In the genomic region with DNA sequence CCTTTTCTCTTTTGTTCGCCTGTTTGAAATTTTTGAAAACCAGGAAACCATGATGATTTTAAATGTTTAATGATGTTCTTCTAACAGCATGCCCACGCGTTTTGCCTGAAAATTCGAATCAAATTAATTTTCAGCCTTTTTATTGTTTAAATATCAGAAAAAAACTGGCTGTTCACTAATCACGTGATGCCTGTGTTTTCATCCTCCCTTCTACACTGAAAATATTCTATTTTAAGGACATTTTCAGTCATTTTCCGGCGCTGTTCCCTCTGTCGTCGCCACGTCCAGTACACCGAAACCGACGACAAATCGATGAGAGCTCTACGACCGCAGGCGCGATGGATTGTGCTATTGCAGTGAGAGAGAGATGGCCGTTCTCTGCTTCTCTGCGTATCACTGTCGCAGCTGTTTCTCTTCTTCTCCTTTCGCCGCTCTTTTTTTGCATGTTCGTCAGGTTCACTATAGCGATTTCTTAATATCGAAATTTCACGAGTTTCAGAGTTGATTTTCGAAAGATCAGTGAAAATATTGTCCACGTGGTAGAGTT, we compare ENCODE assay signal across 2 worm cellular contexts.
TF ChIP-seq lines count a peak whose summit lies in the region.

Gene F48E8.8, minus strand, starts transcription at position 51 of the 547 bp plus-strand sequence.

TF ChIP-seq in whole organism, L1 larva, 84 proteins besides CTCF, POLR2A, EP300 and RAD21 (continued from another document):
- peak; percentile 35 for TF ChIP-seq unc-130 (tag; optimal IDR thresholded peaks at IDR 0.05; lab: Kevin White, UChicago)
- no peak for TF ChIP-seq sup-37 (GFP tag; optimal IDR thresholded peaks at IDR 0.05; lab: Kevin White, UChicago)
- no peak for TF ChIP-seq alr-1 (tag; optimal IDR thresholded peaks at IDR 0.05; lab: Kevin White, UChicago; ENCODE audit: borderline replicate concordance)
- TF ChIP-seq aly-2 (tag; optimal IDR thresholded peaks at IDR 0.05; lab: Kevin White, UChicago) = no peak
- no peak for TF ChIP-seq blmp-1 (tag; optimal IDR thresholded peaks at IDR 0.05; lab: Kevin White, UChicago)
- TF ChIP-seq isw-1 (GFP tag; IDR thresholded peaks at IDR 0.05; lab: Robert Waterston, UW) = peak; percentile 33
- TF ChIP-seq lin-39 (tag; optimal IDR thresholded peaks at IDR 0.05; lab: Kevin White, UChicago) = no peak
- peak; percentile 56 for TF ChIP-seq swsn-7 (tag; optimal IDR thresholded peaks at IDR 0.05; lab: Kevin White, UChicago)
- peak; percentile 55 for TF ChIP-seq skn-1 (tag; optimal IDR thresholded peaks at IDR 0.05; lab: Kevin White, UChicago)
- TF ChIP-seq nhr-85 (tag; lab: Kevin White, UChicago) = peak; percentile 70
- peak; percentile 46 for TF ChIP-seq dsc-1 (tag; optimal IDR thresholded peaks at IDR 0.05; lab: Kevin White, UChicago)
- TF ChIP-seq jun-1 (tag; optimal IDR thresholded peaks at IDR 0.05; lab: Kevin White, UChicago) = peak; percentile 3
- TF ChIP-seq xbp-1 (tag; optimal IDR thresholded peaks at IDR 0.05; lab: Kevin White, UChicago) = peak; percentile 32
- TF ChIP-seq irx-1 (tag; optimal IDR thresholded peaks at IDR 0.05; lab: Kevin White, UChicago) = no peak
- TF ChIP-seq lin-15B (tag; optimal IDR thresholded peaks at IDR 0.05; lab: Kevin White, UChicago) = peak; percentile 19
- TF ChIP-seq ztf-11 (tag; optimal IDR thresholded peaks at IDR 0.05; lab: Kevin White, UChicago) = no peak
- TF ChIP-seq lin-35 (GFP tag; optimal IDR thresholded peaks at IDR 0.05; lab: Kevin White, UChicago) = peak; percentile 65 to 69
- TF ChIP-seq sox-4 (tag; optimal IDR thresholded peaks at IDR 0.05; lab: Kevin White, UChicago) = no peak
- no peak for TF ChIP-seq fos-1 (tag; optimal IDR thresholded peaks at IDR 0.05; lab: Kevin White, UChicago)
- peak; percentile 79 for TF ChIP-seq F16B12.6 (tag; optimal IDR thresholded peaks at IDR 0.05; lab: Kevin White, UChicago)
- no peak for TF ChIP-seq nhr-84 (tag; optimal IDR thresholded peaks at IDR 0.05; lab: Kevin White, UChicago)
- no peak for TF ChIP-seq zag-1 (tag; optimal IDR thresholded peaks at IDR 0.05; lab: Kevin White, UChicago)
- peak; percentile 74 for TF ChIP-seq nhr-71 (tag; optimal IDR thresholded peaks at IDR 0.05; lab: Kevin White, UChicago)
- no peak for TF ChIP-seq ceh-63 (GFP tag; optimal IDR thresholded peaks at IDR 0.05; lab: Kevin White, UChicago)
- TF ChIP-seq mef-2 (tag; optimal IDR thresholded peaks at IDR 0.05; lab: Kevin White, UChicago) = no peak
- peak; percentile 73 to 85 for TF ChIP-seq lsy-2 (tag; optimal IDR thresholded peaks at IDR 0.05; lab: Kevin White, UChicago)
- TF ChIP-seq ets-5 (GFP tag; IDR thresholded peaks at IDR 0.05; lab: Robert Waterston, UW) = no peak
- TF ChIP-seq tbx-2 (tag; optimal IDR thresholded peaks at IDR 0.05; lab: Kevin White, UChicago) = peak; percentile 81
- TF ChIP-seq ztf-4 (tag; optimal IDR thresholded peaks at IDR 0.05; lab: Kevin White, UChicago) = no peak
- TF ChIP-seq rnt-1 (tag; optimal IDR thresholded peaks at IDR 0.05; lab: Kevin White, UChicago) = peak; percentile 83
- TF ChIP-seq aha-1 (tag; optimal IDR thresholded peaks at IDR 0.05; lab: Kevin White, UChicago) = no peak
- TF ChIP-seq dpl-1 (GFP tag; optimal IDR thresholded peaks at IDR 0.05; lab: Kevin White, UChicago) = peak; percentile 34 to 63 (median 62)
- peak; percentile 80 for TF ChIP-seq lin-14 (GFP tag; optimal IDR thresholded peaks at IDR 0.05; lab: Kevin White, UChicago)
- peak; percentile 69 for TF ChIP-seq nhr-47 (tag; optimal IDR thresholded peaks at IDR 0.05; lab: Kevin White, UChicago)
- TF ChIP-seq snpc-4 (tag; optimal IDR thresholded peaks at IDR 0.05; lab: Kevin White, UChicago) = no peak

TF ChIP-seq in whole organism, L3 larva, 47 proteins besides CTCF, POLR2A, EP300 and RAD21 (continued from another document):
- TF ChIP-seq zag-1 (tag; optimal IDR thresholded peaks at IDR 0.05; lab: Kevin White, UChicago) = no peak
- no peak for TF ChIP-seq nhr-11 (tag; optimal IDR thresholded peaks at IDR 0.05; lab: Kevin White, UChicago)
- TF ChIP-seq unc-39 (tag; optimal IDR thresholded peaks at IDR 0.05; lab: Kevin White, UChicago) = no peak
- no peak for TF ChIP-seq fos-1 (tag; optimal IDR thresholded peaks at IDR 0.05; lab: Kevin White, UChicago)
- TF ChIP-seq ceh-28 (tag; optimal IDR thresholded peaks at IDR 0.05; lab: Kevin White, UChicago) = peak; percentile 43
- TF ChIP-seq hmg-11 (tag; optimal IDR thresholded peaks at IDR 0.05; lab: Kevin White, UChicago) = peak; percentile 79
- TF ChIP-seq lsy-12 (tag; optimal IDR thresholded peaks at IDR 0.05; lab: Kevin White, UChicago) = no peak
- TF ChIP-seq sea-2 (GFP tag; optimal IDR thresholded peaks at IDR 0.05; lab: Kevin White, UChicago) = no peak
- TF ChIP-seq ama-1 (optimal IDR thresholded peaks at IDR 0.05; lab: Kevin White, UChicago) = no peak
- TF ChIP-seq nfya-1 (tag; optimal IDR thresholded peaks at IDR 0.05; lab: Kevin White, UChicago; ENCODE audit: insufficient read depth) = peak; percentile 80
- TF ChIP-seq unc-62 (GFP tag; optimal IDR thresholded peaks at IDR 0.05; lab: Kevin White, UChicago) = no peak
- TF ChIP-seq snpc-4 (tag; optimal IDR thresholded peaks at IDR 0.05; lab: Kevin White, UChicago) = no peak
- no peak for TF ChIP-seq elt-1 (tag; optimal IDR thresholded peaks at IDR 0.05; lab: Kevin White, UChicago)
- TF ChIP-seq ceh-16 (tag; optimal IDR thresholded peaks at IDR 0.05; lab: Kevin White, UChicago) = no peak
- TF ChIP-seq egl-27 (tag; optimal IDR thresholded peaks at IDR 0.05; lab: Kevin White, UChicago) = no peak
- no peak for TF ChIP-seq eor-1 (tag; optimal IDR thresholded peaks at IDR 0.05; lab: Kevin White, UChicago)
- TF ChIP-seq tbx-2 (tag; optimal IDR thresholded peaks at IDR 0.05; lab: Kevin White, UChicago) = peak; percentile 11
- TF ChIP-seq nhr-25 (tag; optimal IDR thresholded peaks at IDR 0.05; lab: Kevin White, UChicago) = no peak
- TF ChIP-seq pha-4 (tag; optimal IDR thresholded peaks at IDR 0.05; lab: Kevin White, UChicago) = peak; percentile 64
- TF ChIP-seq elt-3 (tag; optimal IDR thresholded peaks at IDR 0.05; lab: Kevin White, UChicago) = no peak
- no peak for TF ChIP-seq skn-1 (tag; optimal IDR thresholded peaks at IDR 0.05; lab: Kevin White, UChicago)
- no peak for TF ChIP-seq mdl-1 (tag; optimal IDR thresholded peaks at IDR 0.05; lab: Kevin White, UChicago)
- TF ChIP-seq ceh-82 (tag; optimal IDR thresholded peaks at IDR 0.05; lab: Kevin White, UChicago) = no peak
- TF ChIP-seq daf-12 (tag; optimal IDR thresholded peaks at IDR 0.05; lab: Kevin White, UChicago) = no peak
- TF ChIP-seq nhr-43 (tag; optimal IDR thresholded peaks at IDR 0.05; lab: Kevin White, UChicago; ENCODE audit: poor library complexity, severe bottlenecking) = no peak
- no peak for TF ChIP-seq fkh-2 (tag; optimal IDR thresholded peaks at IDR 0.05; lab: Kevin White, UChicago)
- TF ChIP-seq pqm-1 (tag; optimal IDR thresholded peaks at IDR 0.05; lab: Kevin White, UChicago) = no peak
- TF ChIP-seq lin-15B (tag; optimal IDR thresholded peaks at IDR 0.05; lab: Kevin White, UChicago) = peak; percentile 62
